Worm (Caenorhabditis elegans) whole organism, L4 larva: Measurements from ENCODE around the gene lec-11.
"Not testable (repeated sequence)": the region's sequence is repeated elsewhere in the genome, so short reads cannot be mapped to it uniquely, and the experiment has no call there.

ENCODE experiments used
- F10B5.3 ChIP-seq: sonication (generic microtip); optimal IDR thresholded peaks from 2 replicates; lab custom pipeline; 2016; ENCODE audit warnings: mild to moderate bottlenecking, missing genetic modification characterization, missing compliant biosample characterization
- F44E2.7 ChIP-seq: fragments of 200-800 bp; sonication (Bioruptor generic); IDR thresholded peaks from 2 replicates; pipeline ENCODE4 v2.1.2; 2022; ENCODE audit warnings: missing genetic modification characterization, missing compliant biosample characterization
- F49E8.2 ChIP-seq: sonication (generic microtip); optimal IDR thresholded peaks from 2 replicates; lab custom pipeline; 2016; ENCODE audit warnings: missing compliant biosample characterization, mild to moderate bottlenecking, missing genetic modification characterization, borderline replicate concordance
- T20F7.1 ChIP-seq: fragments of 200-800 bp; sonication (Bioruptor generic); optimal IDR thresholded peaks from 2 replicates; lab custom pipeline; 2018; ENCODE audit warnings: mild to moderate bottlenecking, missing genetic modification characterization, missing compliant biosample characterization
- T26A8.4 ChIP-seq: fragments of 200-800 bp; sonication (Bioruptor generic); IDR thresholded peaks from 2 replicates; pipeline ENCODE4 v1.3.6; 2022; ENCODE audit warnings: missing genetic modification characterization, missing compliant biosample characterization
- Y105C5A.15 ChIP-seq: fragments of 200-800 bp; sonication (Bioruptor generic); IDR thresholded peaks from 2 replicates; pipeline ENCODE4 v1.3.6; 2022; ENCODE audit warnings: missing genetic modification characterization, missing compliant biosample characterization
- ZK546.5 ChIP-seq, 2 experiments: sonication (generic microtip); optimal IDR thresholded peaks; 2 replicates each; lab custom pipeline; 2017; ENCODE audit warnings: missing biosample characterization in 2 of 2, missing genetic modification characterization in 2 of 2
- aha-1 ChIP-seq: fragments of 150-350 bp; peaks from one replicate; lab custom pipeline; 2014; ENCODE audit warnings: missing biosample characterization, missing genetic modification characterization
- ama-1 ChIP-seq: fragments of 150-350 bp; optimal IDR thresholded peaks from 2 replicates; lab custom pipeline; 2014; ENCODE audit warnings: inconsistent platforms, mixed read lengths
- attf-4 ChIP-seq: sonication (generic microtip); optimal IDR thresholded peaks from 3 replicates; lab custom pipeline; 2017; ENCODE audit warnings: missing biosample characterization, missing genetic modification characterization
- ceh-28 ChIP-seq: fragments of 150-350 bp; optimal IDR thresholded peaks from 2 replicates; lab custom pipeline; 2014; ENCODE audit warnings: missing biosample characterization, missing genetic modification reagents, missing genetic modification characterization
- ces-1 ChIP-seq: fragments of 150-350 bp; sonication (generic microtip); optimal IDR thresholded peaks from 4 replicates; lab custom pipeline; 2014; ENCODE audit warnings: missing biosample characterization, missing genetic modification reagents, missing genetic modification characterization
- cey-2 ChIP-seq: sonication (generic microtip); optimal IDR thresholded peaks from 3 replicates; lab custom pipeline; 2017; ENCODE audit warnings: missing genetic modification characterization, mild to moderate bottlenecking, missing compliant biosample characterization, antibody characterized with exemption, borderline replicate concordance; ENCODE audit not compliant: insufficient read depth
- daf-12 ChIP-seq: fragments of 150-350 bp; optimal IDR thresholded peaks from 2 replicates; lab custom pipeline; 2014; ENCODE audit warnings: missing biosample characterization, missing genetic modification reagents, missing genetic modification characterization
- dmd-9 ChIP-seq: fragments of 200-800 bp; sonication (Bioruptor generic); IDR thresholded peaks from 2 replicates; pipeline ENCODE4 v1.3.6; 2022; ENCODE audit warnings: missing genetic modification reagents, missing genetic modification characterization, missing compliant biosample characterization
- egl-43 ChIP-seq: fragments of 200-800 bp; sonication (Bioruptor generic); IDR thresholded peaks from 2 replicates; pipeline ENCODE4 v1.3.6; 2022; ENCODE audit warnings: missing genetic modification reagents, missing genetic modification characterization, missing compliant biosample characterization
- gei-8 ChIP-seq: fragments of 200-800 bp; sonication (Bioruptor generic); optimal IDR thresholded peaks from 2 replicates; lab custom pipeline; 2018; ENCODE audit warnings: mild to moderate bottlenecking, missing genetic modification characterization, missing compliant biosample characterization
- hif-1 ChIP-seq, 2 experiments: sonication (generic microtip); optimal IDR thresholded peaks; 2 replicates each; lab custom pipeline; 2016 to 2017; ENCODE audit warnings: missing compliant biosample characterization in 2 of 2, missing genetic modification characterization in 2 of 2, missing genetic modification reagents in 2 of 2, missing genotype in 2 of 2, mild to moderate bottlenecking in 1 of 2
- hmg-1.1 ChIP-seq: fragments of 200-800 bp; sonication (Bioruptor generic); IDR thresholded peaks from 2 replicates; pipeline ENCODE4 v1.3.6; 2022; ENCODE audit warnings: missing genetic modification reagents, missing genetic modification characterization, missing compliant biosample characterization
- lin-1 ChIP-seq: fragments of 200-800 bp; sonication (Bioruptor generic); IDR thresholded peaks from 2 replicates; pipeline ENCODE4 v1.3.6; 2022; ENCODE audit warnings: missing genetic modification reagents, missing genetic modification characterization, missing compliant biosample characterization
- lin-13 ChIP-seq: fragments of 150-350 bp; optimal IDR thresholded peaks from 2 replicates; lab custom pipeline; 2014; ENCODE audit warnings: missing biosample characterization, missing genetic modification reagents, missing genetic modification characterization
- lin-38 ChIP-seq: fragments of 200-800 bp; sonication (Bioruptor generic); IDR thresholded peaks from 2 replicates; pipeline ENCODE4 v1.3.6; 2022; ENCODE audit warnings: missing genetic modification reagents, missing genetic modification characterization, missing compliant biosample characterization
- mdt-29 ChIP-seq: fragments of 200-800 bp; sonication (Bioruptor generic); IDR thresholded peaks from 2 replicates; pipeline ENCODE4 v1.3.6; 2022; ENCODE audit warnings: missing genetic modification reagents, missing genetic modification characterization, missing compliant biosample characterization
- mep-1 ChIP-seq: fragments of 150-350 bp; sonication (generic microtip); optimal IDR thresholded peaks from 3 replicates; lab custom pipeline; 2014; ENCODE audit warnings: missing biosample characterization, missing genetic modification characterization
- nhr-10 ChIP-seq: fragments of 150-350 bp; optimal IDR thresholded peaks from 2 replicates; lab custom pipeline; 2014; ENCODE audit warnings: missing biosample characterization, missing genetic modification characterization
- nhr-28 ChIP-seq: fragments of 150-350 bp; optimal IDR thresholded peaks from 2 replicates; lab custom pipeline; 2014; ENCODE audit warnings: missing biosample characterization, missing genetic modification characterization
- nhr-41 ChIP-seq: fragments of 200-800 bp; sonication (Bioruptor generic); IDR thresholded peaks from 2 replicates; pipeline ENCODE4 v1.3.6; 2022; ENCODE audit warnings: missing genetic modification reagents, missing genetic modification characterization, missing compliant biosample characterization
- nhr-48 ChIP-seq: sonication (generic microtip); optimal IDR thresholded peaks from 2 replicates; lab custom pipeline; 2016; ENCODE audit warnings: mild to moderate bottlenecking, missing genetic modification characterization, missing compliant biosample characterization
- nhr-76 ChIP-seq: fragments of 150-350 bp; optimal IDR thresholded peaks from 2 replicates; lab custom pipeline; 2014; ENCODE audit warnings: missing biosample characterization, missing genetic modification characterization
- sdz-12 ChIP-seq: fragments of 200-800 bp; sonication (Bioruptor generic); optimal IDR thresholded peaks from 2 replicates; lab custom pipeline; 2018; ENCODE audit warnings: mild to moderate bottlenecking, missing genetic modification characterization, missing compliant biosample characterization
- snpc-1.2 ChIP-seq: fragments of 200-800 bp; sonication (Bioruptor generic); IDR thresholded peaks from 2 replicates; pipeline ENCODE4 v1.3.6; 2022; ENCODE audit warnings: missing genetic modification reagents, missing genetic modification characterization, missing compliant biosample characterization
- spr-1 ChIP-seq: sonication (generic microtip); optimal IDR thresholded peaks from 2 replicates; lab custom pipeline; 2016; ENCODE audit warnings: mild to moderate bottlenecking, missing genetic modification characterization, missing compliant biosample characterization
- tag-97 ChIP-seq: fragments of 200-800 bp; sonication (Bioruptor generic); IDR thresholded peaks from 2 replicates; pipeline ENCODE4 v1.3.6; 2022; ENCODE audit warnings: missing genetic modification characterization, missing compliant biosample characterization
- tra-1 ChIP-seq: fragments of 200-800 bp; sonication (Bioruptor generic); IDR thresholded peaks from 2 replicates; pipeline ENCODE4 v1.3.6; 2022; ENCODE audit warnings: missing genetic modification reagents, missing genetic modification characterization, missing compliant biosample characterization
- unc-62 ChIP-seq, 3 experiments: fragments of 150-350 bp in 1 of 3; sonication (generic microtip); optimal IDR thresholded peaks in 2 of 3; peaks in 1 of 3; 1 replicate in 1 of 3; 2 replicates in 2 of 3; lab custom pipeline; 2014 to 2017; ENCODE audit warnings: missing biosample characterization in 3 of 3, missing genetic modification characterization in 3 of 3, missing genetic modification reagents in 3 of 3, missing genotype in 1 of 3
- zip-11 ChIP-seq: fragments of 200-800 bp; sonication (Bioruptor generic); IDR thresholded peaks from 2 replicates; pipeline ENCODE4 v1.3.6; 2022; ENCODE audit warnings: missing genetic modification characterization, missing compliant biosample characterization
- ztf-7 ChIP-seq: fragments of 150-350 bp; optimal IDR thresholded peaks from 2 replicates; lab custom pipeline; 2014; ENCODE audit warnings: missing biosample characterization, missing genetic modification characterization

lec-11 gene

DNA sequence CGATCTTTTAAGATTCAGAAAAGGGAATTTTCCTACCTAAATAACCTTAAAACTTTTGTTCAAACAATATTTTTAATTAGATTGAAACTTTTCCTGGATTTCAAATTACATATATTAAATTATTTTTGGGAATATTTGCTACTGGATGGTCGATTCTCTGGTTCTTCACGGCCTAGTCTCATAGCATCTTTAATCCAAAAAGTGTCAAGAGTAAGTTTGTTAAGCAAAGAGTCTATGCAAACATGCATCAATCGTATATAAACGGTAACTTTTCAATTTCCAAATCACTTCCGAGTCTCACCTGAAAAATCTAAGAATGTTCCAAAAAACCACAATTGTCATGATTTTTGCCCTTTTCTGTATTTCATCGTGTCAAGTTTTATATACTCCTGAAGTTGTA is 8.0 kb upstream of the lec-11 start, which contains the start of gene nspb-4:
Gene nspb-4, plus strand, starts transcription at position 301 of the 400 bp plus-strand sequence.
- not testable (repeated sequence) for TF ChIP-seq nhr-41 (GFP tag; lab: Robert Waterston, UW); hif-1 (tag; optimal IDR thresholded peaks at IDR 0.05; lab: Kevin White, UChicago); F10B5.3 (tag; lab: Kevin White, UChicago)

- TF ChIP-seq hmg-1.1 (GFP tag; lab: Robert Waterston, UW): no peak
- peak; percentile 22 for TF ChIP-seq aha-1 (tag; lab: Kevin White, UChicago)
These were observed 7.3 kb upstream of the lec-11 start, which contains the start of gene F38A5.6 for ce11 chrIV:6597298-6597697. F38A5.6 (minus strand) TSS chrIV:6597398.

DNA sequence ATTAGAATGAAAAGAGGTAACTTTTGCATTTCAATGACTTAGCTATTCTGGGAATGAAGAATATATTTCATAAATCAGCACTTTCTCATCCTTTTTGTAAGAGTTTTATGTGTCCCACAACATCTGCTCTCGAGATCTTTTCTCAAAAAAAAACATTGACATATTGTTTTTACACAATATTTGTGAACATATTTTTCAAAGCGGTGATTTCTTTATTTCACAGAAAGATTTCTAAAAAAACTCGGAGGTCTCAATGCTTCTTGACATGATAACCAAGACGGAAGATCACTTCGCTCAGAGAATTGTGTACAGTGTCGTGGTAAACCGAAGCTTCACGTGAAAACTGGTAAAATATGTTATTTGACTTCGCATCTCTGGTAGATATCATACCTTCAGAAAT is 6.0 kb upstream of the lec-11 start, which contains the start of gene F38A5.22:
Gene F38A5.22, minus strand, starts transcription at position 29 of the 400 bp plus-strand sequence.
- TF ChIP-seq unc-62 (GFP tag; optimal IDR thresholded peaks at IDR 0.05 in 1 of 2; lab: Kevin White, UChicago): peak in 1 of 2 experiments; percentile 95
- no peak for TF ChIP-seq unc-62 (tag; optimal IDR thresholded peaks at IDR 0.05; lab: Kevin White, UChicago)
- TF ChIP-seq daf-12 (tag; lab: Kevin White, UChicago): no peak
- no peak for TF ChIP-seq cey-2
- no peak for TF ChIP-seq F49E8.2 (tag; lab: Kevin White, UChicago)
- no peak for TF ChIP-seq dmd-9 (GFP tag; lab: Robert Waterston, UW)

ce11 chrIV:6594871-6595270 is 4.9 kb upstream of the lec-11 start, which contains the start of gene nspb-3:
nspb-3 (minus strand) TSS chrIV:6594971.
- TF ChIP-seq ZK546.5 (tag; optimal IDR thresholded peaks at IDR 0.05; lab: Kevin White, UChicago); sdz-12; nhr-48 (tag; lab: Kevin White, UChicago): not testable (repeated sequence)
- TF ChIP-seq, all 104 proteins: peak for 0; not testable (repeated sequence) for 104

ce11 chrIV:6591010-6591746 is 1.2 kb upstream of the lec-11 start, which contains the start of the genes nspb-1 and nspb-2:
nspb-1 (minus strand) TSS chrIV:6591110.
nspb-2 (plus strand) TSS chrIV:6591696.
- not testable (repeated sequence) for TF ChIP-seq ces-1 (GFP tag; lab: Kevin White, UChicago); T26A8.4 (GFP tag; lab: Robert Waterston, UW); zip-11 (GFP tag; lab: Robert Waterston, UW)

ce11 chrIV:6588080-6588613 is 1.8 kb downstream of the lec-11 start:
- no peak for TF ChIP-seq gei-8 (GFP tag; lab: Kevin White, UChicago)
- 0 out of 2 replicates have a peak, but pooled peaks have one; percentile 14 for TF ChIP-seq lin-38 (GFP tag; lab: Robert Waterston, UW)
- peak; percentile 51; the same call in 1 of the 2 replicates for TF ChIP-seq snpc-1.2 (GFP tag; lab: Robert Waterston, UW)
- TF ChIP-seq mdt-29 (GFP tag; lab: Robert Waterston, UW): no peak
- no peak for TF ChIP-seq ceh-28

- TF ChIP-seq lin-1 (GFP tag; lab: Robert Waterston, UW) (no peak), egl-43 (GFP tag; lab: Robert Waterston, UW) (no peak), Y105C5A.15 (no peak), nhr-76 (no peak), nhr-28 (tag; lab: Kevin White, UChicago) (peak; percentile 59), ama-1 (no peak), spr-1 (tag; lab: Kevin White, UChicago) (no peak), mep-1 (tag; lab: Kevin White, UChicago) (peak; percentile 84), F44E2.7 (no peak), T20F7.1 (GFP tag; lab: Kevin White, UChicago) (no peak), lin-13 (peak; percentile 50), tra-1 (GFP tag; lab: Robert Waterston, UW) (0 out of 2 replicates have a peak, but pooled peaks have one; percentile 12), tag-97 (GFP tag; lab: Robert Waterston, UW) (no peak), ztf-7 (tag; lab: Kevin White, UChicago) (no peak), attf-4 (tag; lab: Kevin White, UChicago) (no peak), nhr-10 (tag; lab: Kevin White, UChicago) (no peak)
These were observed 4.5 kb downstream of the lec-11 start, which contains the start of the genes F38A5.2 and dnj-11 for ce11 chrIV:6585397-6585921. F38A5.2 (minus strand) TSS chrIV:6585400. dnj-11 (plus strand) TSS chrIV:6585871.
